Worm (Caenorhabditis elegans): ENCODE results near the gene srx-1.

DNA sequence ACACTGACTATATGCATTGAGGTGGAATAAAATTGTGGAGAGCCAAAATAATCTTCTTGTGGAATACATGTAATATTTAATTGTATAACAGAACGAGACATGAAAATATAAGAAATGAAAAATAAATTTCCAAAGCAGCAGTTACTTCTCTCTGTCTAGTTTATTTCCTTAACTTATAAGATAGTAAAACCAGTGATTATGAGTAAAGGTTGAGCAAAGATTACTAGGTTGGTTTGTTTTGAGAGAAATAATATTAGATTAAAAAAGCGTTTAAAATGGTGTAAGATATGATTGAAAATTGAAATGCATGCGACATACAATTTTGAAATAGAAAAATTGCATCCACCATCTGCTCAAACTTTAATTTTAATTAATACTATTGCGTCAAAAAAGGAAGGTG lies 10.3 kb downstream of the srx-1 start, which contains the start of gene srh-201:
- TF ChIP-seq elt-3 (tag; optimal IDR thresholded peaks at IDR 0.05) (no peak), ztf-11 (tag; optimal IDR thresholded peaks at IDR 0.05) (no peak)
